Worm (Caenorhabditis elegans): ENCODE data around the gene F43G6.8.

ce11 chrII:11852191-11852901, 38.5 kb upstream of the F43G6.8 start:
- TF ChIP-seq cog-1 (tag; optimal IDR thresholded peaks at IDR 0.05) (no peak), ztf-23 (GFP tag; IDR thresholded peaks at IDR 0.05) (no peak), flt-1 (GFP tag; IDR thresholded peaks at IDR 0.05) (no peak), T22C8.4 (GFP tag; IDR thresholded peaks at IDR 0.05) (no peak), klf-2 (GFP tag; conservative IDR thresholded peaks at IDR 0.05) (no peak), ref-1 (GFP tag; conservative IDR thresholded peaks at IDR 0.05) (no peak), tab-1 (GFP tag; IDR thresholded peaks at IDR 0.05) (no peak), med-1 (GFP tag; optimal IDR thresholded peaks at IDR 0.05; ENCODE audit: insufficient read depth) (no peak)

All from whole organism, midembryonic.